Worm (Caenorhabditis elegans) whole organism, L4 larva: ENCODE results near the gene F40F11.3.

Experiments
- T26A8.4 ChIP-seq: fragments of 200-800 bp; sonication (Bioruptor generic); IDR thresholded peaks from 2 replicates; pipeline ENCODE4 v1.3.6; 2022; ENCODE audit warnings: missing genetic modification characterization, missing compliant biosample characterization
- jun-1 ChIP-seq: fragments of 150-350 bp; optimal IDR thresholded peaks from 2 replicates; lab custom pipeline; 2014; ENCODE audit warnings: missing biosample characterization, missing genetic modification reagents, missing genetic modification characterization
- lin-29 ChIP-seq: fragments of 200-800 bp; sonication (Bioruptor generic); IDR thresholded peaks from 2 replicates; pipeline ENCODE4 v1.3.6; 2022; ENCODE audit warnings: missing genetic modification reagents, missing genetic modification characterization, missing compliant biosample characterization
- lin-39 ChIP-seq: fragments of 150-350 bp; optimal IDR thresholded peaks from 2 replicates; lab custom pipeline; 2014; ENCODE audit warnings: missing biosample characterization, missing genetic modification reagents, missing genetic modification characterization
- madf-9 ChIP-seq: fragments of 200-800 bp; sonication (Bioruptor generic); conservative IDR thresholded peaks from 2 replicates; pipeline ENCODE4 v1.3.6; 2022; ENCODE audit warnings: missing genetic modification reagents, missing genetic modification characterization, missing compliant biosample characterization
- nhr-10 ChIP-seq: fragments of 150-350 bp; optimal IDR thresholded peaks from 2 replicates; lab custom pipeline; 2014; ENCODE audit warnings: missing biosample characterization, missing genetic modification characterization
- nhr-41 ChIP-seq: fragments of 200-800 bp; sonication (Bioruptor generic); IDR thresholded peaks from 2 replicates; pipeline ENCODE4 v1.3.6; 2022; ENCODE audit warnings: missing genetic modification reagents, missing genetic modification characterization, missing compliant biosample characterization
- skn-1 ChIP-seq: fragments of 150-350 bp; optimal IDR thresholded peaks from 2 replicates; lab custom pipeline; 2014; ENCODE audit warnings: missing biosample characterization, missing genetic modification characterization
- unc-62 ChIP-seq, 3 experiments: fragments of 150-350 bp in 1 of 3; sonication (generic microtip); optimal IDR thresholded peaks in 2 of 3; peaks in 1 of 3; 1 replicate in 1 of 3; 2 replicates in 2 of 3; lab custom pipeline; 2014 to 2017; ENCODE audit warnings: missing biosample characterization in 3 of 3, missing genetic modification characterization in 3 of 3, missing genetic modification reagents in 3 of 3, missing genotype in 1 of 3

DNA sequence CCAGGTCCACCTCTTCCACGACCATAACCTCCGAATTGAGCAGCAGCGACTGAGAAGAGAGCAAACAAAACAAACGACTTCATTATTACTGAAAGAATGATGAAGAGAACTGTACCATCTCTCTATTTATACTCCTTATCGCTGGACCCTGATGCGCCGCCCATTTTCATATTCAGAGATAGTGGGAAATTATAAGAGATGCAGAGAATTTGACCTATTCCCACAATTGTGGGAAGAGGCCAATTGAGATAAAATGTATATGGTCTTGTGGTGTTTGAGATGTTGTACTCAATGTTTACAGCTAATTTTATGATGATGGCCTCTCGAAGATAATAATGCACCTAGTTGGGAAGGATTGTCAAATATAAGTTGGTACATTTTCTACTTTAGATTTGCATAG is 47.1 kb upstream of the F40F11.3 start, which contains the start of gene ttr-50:
- TF ChIP-seq nhr-41 (GFP tag; lab: Robert Waterston, UW) (no peak), lin-39 (tag; lab: Kevin White, UChicago) (no peak), skn-1 (tag; lab: Kevin White, UChicago) (no peak), madf-9 (GFP tag; lab: Robert Waterston, UW) (no peak), T26A8.4 (GFP tag; lab: Robert Waterston, UW) (no peak), jun-1 (no peak), lin-29 (GFP tag; lab: Robert Waterston, UW) (no peak), unc-62 (GFP tag; optimal IDR thresholded peaks at IDR 0.05 in 1 of 2; lab: Kevin White, UChicago) (no peak), unc-62 (tag; optimal IDR thresholded peaks at IDR 0.05; lab: Kevin White, UChicago) (no peak), nhr-10 (tag; lab: Kevin White, UChicago) (no peak)
